Fruit fly (Drosophila melanogaster) whole organism, embryonic: Measurements from ENCODE around the gene CG4991.
A peak's percentile ranks its signal among the peaks of the same experiment; 100 is the strongest.

Experiments
- CG10147 ChIP-seq: fragments of 200-800 bp; sonication (Bioruptor generic); optimal IDR thresholded peaks from 2 replicates; lab custom pipeline; 2019; ENCODE audit warnings: missing biosample characterization, mild to moderate bottlenecking, missing genetic modification characterization, moderate library complexity
- CG1024 ChIP-seq: fragments of 200-800 bp; sonication (Bioruptor generic); IDR thresholded peaks from 2 replicates; pipeline ENCODE4 v1.3.6; 2022; ENCODE audit warnings: missing biosample characterization, missing genetic modification characterization
- CG10366 ChIP-seq: fragments of 200-800 bp; sonication (Bioruptor generic); IDR thresholded peaks from 2 replicates; pipeline ENCODE4 v1.3.6; 2022; ENCODE audit warnings: missing biosample characterization, missing genetic modification characterization
- CG11247 ChIP-seq: fragments of 200-800 bp; sonication (Bioruptor generic); IDR thresholded peaks from 2 replicates; pipeline ENCODE4 v1.3.6; 2022; ENCODE audit warnings: missing biosample characterization, missing genetic modification characterization
- CG11696 ChIP-seq: fragments of 200-800 bp; sonication (Bioruptor generic); IDR thresholded peaks from 2 replicates; pipeline ENCODE4 v1.3.6; 2022; ENCODE audit warnings: missing biosample characterization, missing genetic modification characterization
- CG17359 ChIP-seq: fragments of 200-800 bp; sonication (Bioruptor generic); optimal IDR thresholded peaks from 3 replicates; lab custom pipeline; 2018; ENCODE audit warnings: missing biosample characterization, mild to moderate bottlenecking, missing genetic modification characterization, moderate library complexity
- CG17568 ChIP-seq: fragments of 200-800 bp; sonication (Bioruptor generic); optimal IDR thresholded peaks from 2 replicates; lab custom pipeline; 2018; ENCODE audit warnings: missing biosample characterization, mild to moderate bottlenecking, missing genetic modification characterization, moderate library complexity
- CG2129 ChIP-seq: fragments of 200-800 bp; sonication (Bioruptor generic); IDR thresholded peaks from 2 replicates; pipeline ENCODE4 v1.3.6; 2022; ENCODE audit warnings: missing biosample characterization, missing genetic modification characterization; ENCODE audit not compliant: partially characterized antibody
- CG30431 ChIP-seq: fragments of 200-800 bp; sonication (Bioruptor generic); optimal IDR thresholded peaks from 2 replicates; lab custom pipeline; 2017; ENCODE audit warnings: missing biosample characterization, missing genetic modification characterization
- CG3065 ChIP-seq: fragments of 200-800 bp; sonication (Bioruptor generic); optimal IDR thresholded peaks from 2 replicates; lab custom pipeline; 2016; ENCODE audit warnings: missing biosample characterization, missing genetic modification characterization
- CG3163 ChIP-seq: fragments of 200-800 bp; sonication (Bioruptor generic); optimal IDR thresholded peaks from 3 replicates; lab custom pipeline; 2016; ENCODE audit warnings: missing biosample characterization, missing genetic modification characterization
- CG32772 ChIP-seq: fragments of 200-800 bp; sonication (Bioruptor generic); IDR thresholded peaks from 2 replicates; pipeline ENCODE4 v1.3.6; 2022; ENCODE audit warnings: missing biosample characterization, missing genetic modification characterization
- CG34224 ChIP-seq: fragments of 200-800 bp; sonication (Bioruptor generic); IDR thresholded peaks from 3 replicates; pipeline ENCODE4 v1.3.6; 2022; ENCODE audit warnings: missing biosample characterization, missing genetic modification characterization; ENCODE audit not compliant: partially characterized antibody
- CG3838 ChIP-seq: fragments of 200-800 bp; sonication (Bioruptor generic); optimal IDR thresholded peaks from 3 replicates; lab custom pipeline; 2016; ENCODE audit warnings: missing biosample characterization, missing genetic modification characterization
- CG4424 ChIP-seq: fragments of 200-800 bp; sonication (Bioruptor generic); optimal IDR thresholded peaks from 3 replicates; lab custom pipeline; 2016; ENCODE audit warnings: missing biosample characterization, missing genetic modification characterization
- CG5245 ChIP-seq: fragments of 200-800 bp; sonication (Bioruptor generic); optimal IDR thresholded peaks from 3 replicates; lab custom pipeline; 2016; ENCODE audit warnings: missing biosample characterization, missing genetic modification characterization
- CG7963 ChIP-seq: fragments of 200-800 bp; sonication (Bioruptor generic); IDR thresholded peaks from 3 replicates; pipeline ENCODE4 v1.3.6; 2022; ENCODE audit warnings: missing biosample characterization, missing genetic modification characterization; ENCODE audit not compliant: partially characterized antibody
- CG8281 ChIP-seq: fragments of 200-800 bp; sonication (Bioruptor generic); optimal IDR thresholded peaks from 2 replicates; lab custom pipeline; 2018; ENCODE audit warnings: missing biosample characterization, mild to moderate bottlenecking, missing genetic modification characterization, moderate library complexity
- CG9932 ChIP-seq: fragments of 200-800 bp; sonication (Bioruptor generic); IDR thresholded peaks from 2 replicates; pipeline ENCODE4 v1.3.6; 2022; ENCODE audit warnings: missing biosample characterization, missing genetic modification characterization
- Dfd ChIP-seq, 2 experiments: fragments of >200 bp; optimal IDR thresholded peaks; 2 replicates each; lab custom pipeline; 2017; ENCODE audit warnings: missing biosample characterization in 2 of 2, missing genetic modification characterization in 2 of 2
- Dref ChIP-seq: fragments of 200-800 bp; sonication (Bioruptor generic); IDR thresholded peaks from 2 replicates; pipeline ENCODE4 v1.3.6; 2022; ENCODE audit warnings: missing biosample characterization, missing genetic modification characterization
- HLH54F ChIP-seq: fragments of 200-800 bp; sonication (Bioruptor generic); optimal IDR thresholded peaks from 3 replicates; lab custom pipeline; 2016; ENCODE audit warnings: missing biosample characterization, missing genetic modification characterization
- Jarid2 ChIP-seq: fragments of 200-800 bp; sonication (Bioruptor generic); optimal IDR thresholded peaks from 3 replicates; lab custom pipeline; 2017; ENCODE audit warnings: mild to moderate bottlenecking, missing biosample characterization, missing genetic modification reagents, missing genetic modification characterization
- Lpt ChIP-seq: fragments of >200 bp; optimal IDR thresholded peaks from 2 replicates; lab custom pipeline; 2018; ENCODE audit warnings: missing biosample characterization, missing genetic modification characterization
- Max ChIP-seq: fragments of 200-800 bp; sonication (Bioruptor generic); optimal IDR thresholded peaks from 2 replicates; lab custom pipeline; 2016; ENCODE audit warnings: missing biosample characterization, mild to moderate bottlenecking, missing genetic modification characterization
- Meics ChIP-seq: fragments of 200-800 bp; sonication (Bioruptor generic); optimal IDR thresholded peaks from 2 replicates; lab custom pipeline; 2017; ENCODE audit warnings: missing biosample characterization, mild to moderate bottlenecking, missing genetic modification characterization
- Spps ChIP-seq: fragments of 200-800 bp; sonication (Bioruptor generic); optimal IDR thresholded peaks from 2 replicates; lab custom pipeline; 2018; ENCODE audit warnings: missing biosample characterization, mild to moderate bottlenecking, missing genetic modification characterization
- Sry-β ChIP-seq: fragments of 200-800 bp; sonication (Bioruptor generic); optimal IDR thresholded peaks from 2 replicates; lab custom pipeline; 2018; ENCODE audit warnings: missing biosample characterization, mild to moderate bottlenecking, missing genetic modification characterization, moderate library complexity
- Taf1 ChIP-seq: fragments of 200-800 bp; sonication (Bioruptor generic); IDR thresholded peaks from 2 replicates; pipeline ENCODE4 v1.3.6; 2022; ENCODE audit warnings: missing biosample characterization, missing genetic modification characterization
- Xbp1 ChIP-seq: fragments of 200-800 bp; sonication (Bioruptor generic); optimal IDR thresholded peaks from 3 replicates; lab custom pipeline; 2016; ENCODE audit warnings: missing biosample characterization, mild to moderate bottlenecking, missing genetic modification characterization
- YL-1 ChIP-seq: fragments of 200-800 bp; sonication (Bioruptor generic); optimal IDR thresholded peaks from 3 replicates; lab custom pipeline; 2017; ENCODE audit warnings: missing biosample characterization, mild to moderate bottlenecking, missing genetic modification characterization
- ara ChIP-seq: fragments of 200-800 bp; sonication (Bioruptor generic); IDR thresholded peaks from 2 replicates; pipeline ENCODE4 v1.3.6; 2022; ENCODE audit warnings: missing biosample characterization, missing genetic modification characterization
- ato ChIP-seq: fragments of 200-800 bp; sonication (Bioruptor generic); IDR thresholded peaks from 2 replicates; pipeline ENCODE4 v1.3.6; 2022; ENCODE audit warnings: missing biosample characterization, missing genetic modification characterization; ENCODE audit not compliant: partially characterized antibody
- cad ChIP-seq: fragments of >200 bp; optimal IDR thresholded peaks from 2 replicates; lab custom pipeline; 2017; ENCODE audit warnings: missing biosample characterization, missing genetic modification characterization
- chif ChIP-seq, 2 experiments: fragments of 200-800 bp; sonication (Bioruptor generic); optimal IDR thresholded peaks; 3 replicates each; lab custom pipeline; 2016; ENCODE audit warnings: missing biosample characterization in 2 of 2, missing genetic modification characterization in 2 of 2
- corto ChIP-seq: fragments of 200-800 bp; sonication (Bioruptor generic); optimal IDR thresholded peaks from 2 replicates; lab custom pipeline; 2016; ENCODE audit warnings: missing biosample characterization, mild to moderate bottlenecking, missing genetic modification characterization, moderate library complexity
- croc ChIP-seq: fragments of 200-800 bp; sonication (Bioruptor generic); conservative IDR thresholded peaks from 3 replicates; pipeline ENCODE4 v1.3.6; 2022; ENCODE audit warnings: missing biosample characterization, missing genetic modification characterization
- gcm ChIP-seq: fragments of 200-800 bp; sonication (Bioruptor generic); optimal IDR thresholded peaks from 2 replicates; lab custom pipeline; 2019; ENCODE audit warnings: missing biosample characterization, mild to moderate bottlenecking, missing genetic modification characterization, moderate library complexity
- gro ChIP-seq: fragments of 200-800 bp; sonication (Bioruptor generic); optimal IDR thresholded peaks from 2 replicates; lab custom pipeline; 2016; ENCODE audit warnings: missing biosample characterization, missing genetic modification characterization
- insv ChIP-seq, 2 experiments: fragments of 200-800 bp; sonication (Bioruptor generic); optimal IDR thresholded peaks; 3 replicates each; lab custom pipeline; 2016 to 2018; ENCODE audit warnings: missing biosample characterization in 2 of 2, missing genetic modification characterization in 2 of 2
- klu ChIP-seq: fragments of 200-800 bp; sonication (Bioruptor generic); IDR thresholded peaks from 2 replicates; pipeline ENCODE4 v1.3.6; 2022; ENCODE audit warnings: missing biosample characterization, missing genetic modification characterization
- pfk ChIP-seq: fragments of 200-800 bp; sonication (Bioruptor generic); optimal IDR thresholded peaks from 2 replicates; lab custom pipeline; 2018; ENCODE audit warnings: missing biosample characterization, mild to moderate bottlenecking, missing genetic modification characterization, moderate library complexity
- pho ChIP-seq: fragments of 200-800 bp; sonication (Bioruptor generic); optimal IDR thresholded peaks from 2 replicates; lab custom pipeline; 2016; ENCODE audit warnings: missing biosample characterization, missing genetic modification characterization
- seq ChIP-seq: fragments of 200-800 bp; sonication (Bioruptor generic); IDR thresholded peaks from 2 replicates; pipeline ENCODE4 v1.3.6; 2022; ENCODE audit warnings: missing biosample characterization, missing genetic modification characterization
- sim ChIP-seq: fragments of 200-800 bp; sonication (Bioruptor generic); IDR thresholded peaks from 2 replicates; pipeline ENCODE4 v1.3.6; 2022; ENCODE audit warnings: missing biosample characterization, missing genetic modification characterization
- stwl ChIP-seq: fragments of 200-800 bp; sonication (Bioruptor generic); optimal IDR thresholded peaks from 3 replicates; lab custom pipeline; 2018; ENCODE audit warnings: missing biosample characterization, mild to moderate bottlenecking, missing genetic modification characterization, moderate library complexity
- toy ChIP-seq: fragments of 200-800 bp; sonication (Bioruptor generic); IDR thresholded peaks from 2 replicates; pipeline ENCODE4 v1.3.6; 2022; ENCODE audit warnings: missing biosample characterization, missing genetic modification characterization
- unpg ChIP-seq: fragments of 200-800 bp; sonication (Bioruptor generic); optimal IDR thresholded peaks from 3 replicates; lab custom pipeline; 2018; ENCODE audit warnings: missing biosample characterization, mild to moderate bottlenecking, missing genetic modification characterization, moderate library complexity
- zen2 ChIP-seq: fragments of 200-800 bp; sonication (Bioruptor generic); IDR thresholded peaks from 3 replicates; pipeline ENCODE4 v1.3.6; 2022; ENCODE audit warnings: missing biosample characterization, missing genetic modification characterization; ENCODE audit not compliant: partially characterized antibody

CG4991 gene

dm6 chrX:17123545-17124203 is 32.0 kb downstream of the CG4991 start (continued):
- peak; percentile 86 for TF ChIP-seq CG17359 (tag; lab: Kevin White, UChicago)
- peak; percentile 66 for TF ChIP-seq pho
- TF ChIP-seq CG7963 (GFP tag; lab: Robert Waterston, UW) = no peak
- TF ChIP-seq CG5245 (GFP tag; lab: Kevin White, UChicago) = peak; percentile 23
- TF ChIP-seq ara (GFP tag; lab: Robert Waterston, UW) = 0 out of 2 replicates have a peak, but pooled peaks have one; percentile 45
- TF ChIP-seq HLH54F (GFP tag; lab: Kevin White, UChicago) = peak; percentile 39
- TF ChIP-seq Jarid2 = peak; percentile 28
- TF ChIP-seq croc (GFP tag; lab: Robert Waterston, UW) = peak; percentile 34; the same call in 1 of the 3 replicates
- TF ChIP-seq Xbp1 (GFP tag; lab: Kevin White, UChicago) = peak; percentile 79
- TF ChIP-seq corto = no peak
- TF ChIP-seq pfk (GFP tag; lab: Kevin White, UChicago) = no peak
- TF ChIP-seq Max (GFP tag; lab: Kevin White, UChicago) = peak; percentile 25
- TF ChIP-seq CG17568 (GFP tag; lab: Kevin White, UChicago) = peak; percentile 32
- TF ChIP-seq Lpt (GFP tag; lab: Kevin White, UChicago) = no peak
- TF ChIP-seq seq (GFP tag; lab: Robert Waterston, UW) = peak; percentile 41; the same call in 1 of the 2 replicates
- no peak for TF ChIP-seq insv (GFP tag; optimal IDR thresholded peaks at IDR 0.05; lab: Kevin White, UChicago)
- TF ChIP-seq CG8281 (tag; lab: Kevin White, UChicago) = peak; percentile 54
- TF ChIP-seq Dref = no peak
- no peak for TF ChIP-seq sim (GFP tag; lab: Robert Waterston, UW)
- no peak for TF ChIP-seq Dfd (GFP tag; optimal IDR thresholded peaks at IDR 0.05; lab: Kevin White, UChicago)
- no peak for TF ChIP-seq YL-1 (GFP tag; lab: Kevin White, UChicago)
- no peak for TF ChIP-seq toy (GFP tag; lab: Robert Waterston, UW)
- peak; percentile 72 for TF ChIP-seq CG9932
- TF ChIP-seq stwl (tag; lab: Kevin White, UChicago) = no peak
- peak; percentile 38; the same call in 1 of the 2 replicates for TF ChIP-seq Taf1 (GFP tag; lab: Robert Waterston, UW)
- TF ChIP-seq CG3065 (GFP tag; lab: Kevin White, UChicago) = no peak
- peak; percentile 43 for TF ChIP-seq gcm (GFP tag; lab: Kevin White, UChicago)
- peak; percentile 70 for TF ChIP-seq CG10366 (GFP tag; lab: Robert Waterston, UW)
- TF ChIP-seq Sry-β (GFP tag; lab: Kevin White, UChicago) = no peak
- TF ChIP-seq cad = no peak
- TF ChIP-seq CG3163 (GFP tag; lab: Kevin White, UChicago) = no peak
- TF ChIP-seq gro (GFP tag; lab: Kevin White, UChicago) = peak; percentile 59
- TF ChIP-seq CG3838 (GFP tag; lab: Kevin White, UChicago) = peak; percentile 29
- peak; percentile 72 for TF ChIP-seq CG4424 (GFP tag; lab: Kevin White, UChicago)
- TF ChIP-seq CG10147 (GFP tag; lab: Kevin White, UChicago) = peak; percentile 69
- TF ChIP-seq CG30431 = peak; percentile 39
- no peak for TF ChIP-seq CG2129 (GFP tag; lab: Robert Waterston, UW)
- TF ChIP-seq Spps (tag; lab: Kevin White, UChicago) = peak; percentile 39
- TF ChIP-seq CG34224 = no peak
- TF ChIP-seq klu = peak; percentile 62
- peak; percentile 66; the same call in 1 of the 2 replicates for TF ChIP-seq CG11247 (GFP tag; lab: Robert Waterston, UW)
- TF ChIP-seq CG32772 (GFP tag; lab: Robert Waterston, UW) = peak; percentile 72
- peak; percentile 50; the same call in 1 of the 2 replicates for TF ChIP-seq CG1024
- no peak for TF ChIP-seq zen2 (GFP tag; lab: Robert Waterston, UW)
- TF ChIP-seq CG11696 = 0 out of 2 replicates have a peak, but pooled peaks have one; percentile 24
- TF ChIP-seq ato (GFP tag; lab: Robert Waterston, UW) = no peak
- TF ChIP-seq Meics (GFP tag; lab: Kevin White, UChicago) = peak; percentile 71
- peak; percentile 84 for TF ChIP-seq unpg (GFP tag; lab: Kevin White, UChicago)
- peak; percentile 17 to 61 for TF ChIP-seq chif (GFP tag; optimal IDR thresholded peaks at IDR 0.05; lab: Kevin White, UChicago)
